Fruit fly (Drosophila melanogaster): ENCODE results near the gene CG8173.

Gene CG8173

DNA sequence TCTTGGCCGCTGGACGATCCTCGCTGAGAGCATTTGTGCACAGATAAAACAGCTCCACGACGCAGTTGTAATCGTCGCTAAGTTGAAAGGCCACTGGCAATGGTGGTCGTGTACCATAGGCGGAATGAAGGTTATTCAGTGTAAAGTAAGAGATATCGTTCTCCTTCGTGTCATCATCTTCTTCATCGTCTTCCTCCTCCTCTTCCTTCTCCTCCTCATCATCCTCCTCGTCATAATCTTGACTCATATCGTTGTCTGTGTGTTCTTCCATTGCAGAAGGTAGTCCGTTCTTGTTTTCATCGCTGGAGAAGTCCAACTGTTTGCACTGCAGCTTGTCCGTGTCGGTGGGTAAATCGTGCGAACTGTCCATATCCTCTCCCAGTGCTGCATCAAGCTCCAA is 1.8 kb downstream of the CG8173 start:
- no peak for TF ChIP-seq Myc (optimal IDR thresholded peaks at IDR 0.05)
- no peak for TF ChIP-seq Sin3A (optimal IDR thresholded peaks at IDR 0.05)
- no peak for TF ChIP-seq psq (optimal IDR thresholded peaks at IDR 0.05)
- TF ChIP-seq ttk (optimal IDR thresholded peaks at IDR 0.05): no peak
- TF ChIP-seq h (optimal IDR thresholded peaks at IDR 0.05): no peak

DNA sequence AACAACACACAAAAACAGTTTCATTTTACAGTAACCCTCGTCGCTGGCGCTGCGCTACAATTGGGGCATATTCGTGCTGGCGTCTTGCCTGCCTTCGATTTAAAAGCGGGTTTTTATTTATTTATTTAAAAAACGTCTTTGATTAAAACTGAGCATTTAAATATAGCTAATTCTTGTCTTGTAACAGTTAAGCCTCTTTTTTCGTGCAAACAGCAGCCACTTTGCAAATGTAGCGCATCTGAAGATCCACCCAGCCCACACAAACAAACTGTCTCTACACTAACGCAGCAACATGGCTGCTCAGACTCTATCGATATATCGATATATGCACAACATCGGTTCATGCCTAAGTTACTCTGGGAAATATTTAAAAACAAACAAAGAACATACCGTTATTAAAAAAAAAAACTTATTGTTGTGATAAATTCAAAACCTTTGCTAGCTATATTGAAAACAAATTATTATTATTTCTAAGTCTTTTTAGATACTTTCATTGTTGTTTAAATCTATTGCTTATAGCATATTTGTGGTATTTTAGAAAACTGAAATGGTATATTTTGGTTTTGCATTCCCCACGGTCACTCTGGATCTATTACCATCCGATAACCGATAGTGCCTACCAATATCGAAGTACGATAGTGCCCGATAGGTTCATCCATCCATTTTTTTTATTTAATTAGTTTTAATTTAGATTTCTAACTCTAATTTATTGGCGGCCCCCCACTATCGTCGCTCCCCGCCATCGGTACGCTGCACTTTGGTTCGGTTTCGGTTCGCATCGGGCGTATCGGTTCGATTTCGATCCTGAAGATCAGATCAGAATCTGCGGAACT is 6.5 kb downstream of the CG8173 start, which contains the start of the genes CG8188 and par-6:
Gene CG8188, minus strand, starts transcription at position 287 of the 833 bp plus-strand sequence.
Gene par-6, plus strand, starts transcription at position 615 of the 833 bp plus-strand sequence.
- TF ChIP-seq psq (optimal IDR thresholded peaks at IDR 0.05) (no peak), Myc (optimal IDR thresholded peaks at IDR 0.05) (no peak), ttk (optimal IDR thresholded peaks at IDR 0.05) (no peak), Sin3A (optimal IDR thresholded peaks at IDR 0.05) (no peak), h (optimal IDR thresholded peaks at IDR 0.05) (no peak), insv (optimal IDR thresholded peaks at IDR 0.05) (no peak)

DNA sequence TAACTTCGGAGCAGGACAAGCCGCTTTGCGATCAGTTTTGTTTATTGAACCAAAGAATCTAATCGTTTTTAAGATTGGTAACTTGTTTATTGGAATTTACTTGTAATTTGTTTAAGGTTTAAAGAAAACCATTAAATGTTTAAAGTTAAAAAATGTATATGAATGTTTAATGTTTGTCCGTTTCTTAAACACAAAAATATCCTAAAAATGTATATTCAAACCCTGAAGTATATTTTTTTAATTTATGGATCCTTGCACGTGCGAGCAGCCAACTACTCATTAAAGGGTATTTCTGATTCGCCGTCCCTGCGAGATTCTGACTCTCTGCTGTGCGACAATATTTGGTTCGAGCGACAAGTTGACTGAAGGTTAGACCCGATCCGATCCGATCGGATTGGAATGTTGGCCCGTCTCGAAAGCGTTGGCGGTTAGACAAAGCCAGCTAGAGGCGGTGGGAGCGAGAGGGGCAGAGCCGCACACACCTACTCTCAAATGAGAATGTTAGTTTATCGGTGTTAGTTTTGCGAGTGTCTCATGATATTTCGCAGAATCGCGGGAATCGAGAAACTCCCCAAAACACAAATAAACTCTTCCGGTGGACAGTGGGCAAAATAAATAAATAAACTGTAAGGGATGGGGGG is 10.5 kb downstream of the CG8173 start:
- TF ChIP-seq h (optimal IDR thresholded peaks at IDR 0.05) (no peak), psq (optimal IDR thresholded peaks at IDR 0.05) (no peak), insv (optimal IDR thresholded peaks at IDR 0.05) (no peak), Sin3A (optimal IDR thresholded peaks at IDR 0.05) (no peak)

DNA sequence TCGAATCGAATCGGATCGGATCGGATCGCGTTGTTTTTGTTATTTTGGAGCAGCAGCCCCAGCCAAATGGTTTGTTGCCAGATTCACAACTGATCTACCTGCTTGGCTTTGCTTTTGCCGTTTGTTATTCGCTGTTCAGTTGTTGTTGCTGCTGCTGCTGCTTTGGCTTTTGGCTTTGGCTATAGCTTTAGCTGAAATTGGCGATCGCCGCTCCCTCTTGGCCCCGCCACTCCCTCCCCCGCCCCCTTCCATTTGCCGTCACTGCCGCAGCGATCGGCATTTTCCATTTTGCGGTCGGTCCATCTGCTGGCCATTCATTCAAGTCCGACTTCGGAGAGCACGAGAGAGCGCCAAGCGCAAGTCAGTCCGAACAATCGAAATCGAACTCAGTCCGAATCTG is 11.0 kb downstream of the CG8173 start, which contains the start of gene chas:
Gene chas, minus strand, starts transcription at position 295 of the 400 bp plus-strand sequence.
- no peak for TF ChIP-seq ttk (optimal IDR thresholded peaks at IDR 0.05)
- no peak for TF ChIP-seq Sin3A (optimal IDR thresholded peaks at IDR 0.05)
- TF ChIP-seq Myc (optimal IDR thresholded peaks at IDR 0.05): no peak
- no peak for TF ChIP-seq psq (optimal IDR thresholded peaks at IDR 0.05)
- no peak for TF ChIP-seq h (optimal IDR thresholded peaks at IDR 0.05)
- no peak for TF ChIP-seq insv (optimal IDR thresholded peaks at IDR 0.05)

DNA sequence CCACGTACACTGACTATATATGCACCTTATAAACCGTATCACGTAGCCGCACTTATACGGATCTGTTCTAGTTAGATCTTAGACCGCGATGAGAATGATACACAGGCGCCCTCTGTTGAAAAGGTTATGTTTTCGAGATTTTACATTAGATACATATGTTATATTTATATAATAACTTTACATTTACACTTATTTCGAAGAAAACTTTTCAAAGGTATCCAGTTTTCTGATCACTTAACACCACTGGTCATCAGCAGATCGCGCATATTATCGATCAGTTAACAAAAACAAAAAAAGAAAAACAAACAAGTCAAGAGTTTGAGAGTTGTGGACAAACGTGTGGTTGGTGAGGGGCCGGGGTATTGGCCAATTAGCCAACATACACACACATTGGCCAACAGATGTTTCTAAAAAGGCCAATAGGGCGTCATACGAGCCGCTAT is 11.7 kb downstream of the CG8173 start:
- TF ChIP-seq Myc (optimal IDR thresholded peaks at IDR 0.05): no peak
- no peak for TF ChIP-seq ttk (optimal IDR thresholded peaks at IDR 0.05)
- TF ChIP-seq Sin3A (optimal IDR thresholded peaks at IDR 0.05): no peak
- TF ChIP-seq psq (optimal IDR thresholded peaks at IDR 0.05): no peak
- TF ChIP-seq h (optimal IDR thresholded peaks at IDR 0.05): no peak
- TF ChIP-seq insv (optimal IDR thresholded peaks at IDR 0.05): no peak

DNA sequence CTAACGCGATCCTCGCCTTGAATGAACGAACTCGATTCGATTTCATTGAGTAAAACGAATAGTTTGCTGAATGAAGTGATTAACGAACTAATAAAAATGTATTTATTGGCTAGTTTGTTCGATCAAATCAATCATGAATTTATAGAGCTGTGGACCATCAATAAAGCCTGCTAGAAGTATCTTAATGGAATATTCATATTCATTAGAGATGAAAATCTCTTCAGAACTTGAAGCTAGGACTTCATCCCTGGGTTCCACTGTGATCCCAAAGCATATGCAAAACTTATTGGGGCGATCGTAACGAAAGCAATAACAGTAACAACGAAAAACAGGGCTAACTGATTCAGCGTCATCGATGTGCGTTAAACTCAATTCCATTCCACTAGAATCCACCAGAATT is 12.2 kb downstream of the CG8173 start:
- TF ChIP-seq Myc (optimal IDR thresholded peaks at IDR 0.05) (no peak), insv (optimal IDR thresholded peaks at IDR 0.05) (no peak), h (optimal IDR thresholded peaks at IDR 0.05) (no peak), Sin3A (optimal IDR thresholded peaks at IDR 0.05) (no peak), psq (optimal IDR thresholded peaks at IDR 0.05) (no peak), ttk (optimal IDR thresholded peaks at IDR 0.05) (no peak)

DNA sequence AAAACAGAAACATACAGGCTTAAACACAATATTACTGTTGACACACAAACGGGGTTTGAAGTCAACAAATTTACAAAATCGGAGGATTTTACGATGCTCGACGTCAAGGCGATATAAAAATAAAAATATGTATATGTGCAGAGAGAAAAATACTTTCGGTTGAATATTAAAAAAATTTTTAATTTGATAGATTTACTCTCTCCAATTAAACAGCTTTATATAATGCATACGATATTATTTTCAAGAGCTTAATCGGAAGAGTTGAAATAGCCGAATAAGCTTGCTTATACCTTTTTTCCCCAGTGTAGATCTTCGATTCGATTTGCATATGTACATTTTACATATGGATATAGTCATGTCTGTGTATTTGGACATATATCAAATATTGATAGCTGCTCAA is 12.8 kb downstream of the CG8173 start:
- TF ChIP-seq insv (optimal IDR thresholded peaks at IDR 0.05) (no peak), psq (optimal IDR thresholded peaks at IDR 0.05) (no peak), Myc (optimal IDR thresholded peaks at IDR 0.05) (no peak), Sin3A (optimal IDR thresholded peaks at IDR 0.05) (no peak), ttk (optimal IDR thresholded peaks at IDR 0.05) (no peak), h (optimal IDR thresholded peaks at IDR 0.05) (no peak)

DNA sequence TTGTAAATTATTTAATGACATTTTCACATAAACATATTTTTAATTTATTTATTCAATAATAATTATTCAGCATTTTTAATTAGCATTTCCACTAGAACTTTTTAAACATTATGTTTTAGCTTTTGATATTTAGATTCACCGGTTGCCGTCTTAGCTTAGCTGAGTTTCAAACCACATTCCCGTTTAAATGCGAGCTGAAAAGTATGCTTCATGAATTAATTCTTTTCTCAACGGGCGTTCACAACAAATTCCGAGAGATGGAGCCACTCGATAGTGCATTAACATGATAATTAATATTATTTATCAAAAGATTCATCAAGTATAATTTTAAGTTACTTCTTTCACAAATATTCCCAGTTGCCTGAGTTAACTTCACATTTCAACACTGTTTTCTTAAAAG is 13.8 kb downstream of the CG8173 start:
- TF ChIP-seq psq (optimal IDR thresholded peaks at IDR 0.05) (no peak), Myc (optimal IDR thresholded peaks at IDR 0.05) (no peak), h (optimal IDR thresholded peaks at IDR 0.05) (no peak), Sin3A (optimal IDR thresholded peaks at IDR 0.05) (no peak), insv (optimal IDR thresholded peaks at IDR 0.05) (no peak), ttk (optimal IDR thresholded peaks at IDR 0.05) (no peak)

DNA sequence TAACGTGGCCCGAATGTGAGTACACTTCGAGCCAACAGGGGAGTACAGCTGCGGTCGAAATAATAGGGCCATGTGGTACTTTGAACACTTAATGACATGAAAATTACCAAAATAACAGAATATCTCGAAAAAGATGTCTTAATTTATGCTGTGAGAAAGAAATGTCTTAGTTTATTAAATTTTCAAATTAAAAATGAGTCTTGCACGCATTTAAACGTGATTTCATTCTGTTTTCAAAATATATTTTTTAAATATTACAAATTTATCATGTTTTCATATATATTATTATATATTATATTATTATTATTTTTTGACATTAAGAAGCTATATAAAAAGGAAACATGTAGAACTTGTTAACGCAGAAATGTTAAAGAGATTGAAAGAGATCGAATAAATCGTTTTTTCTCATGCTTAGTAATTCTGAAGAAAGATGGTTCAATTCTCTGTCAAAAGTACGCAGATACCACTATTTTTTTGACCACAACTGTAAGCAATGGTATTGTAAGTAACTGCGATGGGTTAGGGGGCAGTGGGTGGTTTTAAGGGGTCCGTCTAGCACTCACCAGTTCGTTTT is 14.5 kb downstream of the CG8173 start:
- TF ChIP-seq ttk (optimal IDR thresholded peaks at IDR 0.05) (no peak), Myc (optimal IDR thresholded peaks at IDR 0.05) (no peak), insv (optimal IDR thresholded peaks at IDR 0.05) (no peak), Sin3A (optimal IDR thresholded peaks at IDR 0.05) (no peak), psq (optimal IDR thresholded peaks at IDR 0.05) (no peak), h (optimal IDR thresholded peaks at IDR 0.05) (no peak)

DNA sequence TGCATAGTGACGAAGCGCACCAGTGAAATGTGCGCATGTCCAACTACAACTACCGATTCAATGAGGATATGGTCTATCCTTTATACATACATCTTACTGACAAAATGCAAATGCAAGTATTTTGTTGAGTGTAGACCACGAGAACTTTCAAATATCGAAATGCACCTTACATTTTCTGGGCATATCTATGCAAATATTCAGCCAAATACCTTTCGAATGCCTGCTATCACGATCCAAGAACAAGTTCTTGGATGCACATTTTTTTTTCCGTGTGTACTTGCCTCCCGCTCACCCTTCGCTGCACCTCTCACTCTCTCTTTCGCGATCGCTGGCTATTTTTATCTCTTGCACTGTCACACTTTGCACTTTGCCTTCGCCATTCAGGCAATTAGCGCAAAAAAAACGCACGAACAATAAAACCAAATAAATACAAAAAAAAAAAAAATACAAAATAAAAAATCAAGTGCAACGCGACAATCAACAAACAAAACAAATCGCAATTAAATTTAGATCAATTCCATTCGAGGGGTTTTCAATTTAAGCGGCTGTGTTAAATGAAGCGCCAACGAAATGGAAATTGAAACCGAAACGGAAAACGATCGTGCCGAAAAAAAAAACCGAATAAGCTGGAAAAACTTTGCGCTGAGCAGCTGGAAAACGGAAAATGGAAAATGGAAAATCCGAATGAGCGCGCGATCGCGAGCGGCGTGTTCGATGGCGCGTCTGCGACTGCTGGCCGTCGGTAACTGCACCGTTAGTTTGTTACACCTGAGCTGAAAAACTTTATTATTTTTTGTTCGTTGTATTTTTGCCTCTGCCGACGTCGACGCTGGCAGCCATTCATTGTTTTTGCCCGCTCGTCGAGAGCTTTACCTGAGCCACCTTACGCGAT is 15.2 kb downstream of the CG8173 start:
- no peak for TF ChIP-seq Sin3A (optimal IDR thresholded peaks at IDR 0.05)
- TF ChIP-seq Myc (optimal IDR thresholded peaks at IDR 0.05): no peak
- TF ChIP-seq psq (optimal IDR thresholded peaks at IDR 0.05): no peak
- no peak for TF ChIP-seq ttk (optimal IDR thresholded peaks at IDR 0.05)
- no peak for TF ChIP-seq h (optimal IDR thresholded peaks at IDR 0.05)
- no peak for TF ChIP-seq insv (optimal IDR thresholded peaks at IDR 0.05)

DNA sequence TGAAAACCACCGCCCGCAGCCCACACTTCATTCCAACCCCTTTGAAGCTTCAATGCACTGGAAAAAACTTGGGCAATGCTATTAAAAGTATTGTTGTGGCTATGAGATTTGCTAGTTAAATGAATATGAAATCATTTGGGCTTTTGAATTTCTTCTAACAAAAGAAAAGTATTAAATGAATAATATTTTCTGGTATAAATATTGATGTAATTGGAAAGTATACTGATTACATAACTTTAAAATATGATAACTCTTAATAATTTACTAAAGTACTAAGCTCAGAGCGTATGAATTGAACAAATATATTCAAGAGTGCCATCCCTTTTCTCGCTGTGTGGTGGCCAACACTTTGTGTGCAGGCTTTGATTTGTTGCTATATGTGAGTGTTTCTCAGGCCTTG is 16.7 kb downstream of the CG8173 start:
- no peak for TF ChIP-seq Sin3A (optimal IDR thresholded peaks at IDR 0.05)
- TF ChIP-seq insv (optimal IDR thresholded peaks at IDR 0.05): no peak
- TF ChIP-seq h (optimal IDR thresholded peaks at IDR 0.05): no peak
- TF ChIP-seq psq (optimal IDR thresholded peaks at IDR 0.05): no peak
- TF ChIP-seq ttk (optimal IDR thresholded peaks at IDR 0.05): no peak
- TF ChIP-seq Myc (optimal IDR thresholded peaks at IDR 0.05): no peak

All from Kc167 (cell line).